Worm (Caenorhabditis elegans) whole organism, mixed stage, embryonic: ENCODE measurements around the gene ZK688.5.

Experiments used
- bed-3 ChIP-seq: fragments of 200-800 bp; sonication (Bioruptor generic); optimal IDR thresholded peaks from 3 replicates; lab custom pipeline; 2018; ENCODE audit warnings: mild to moderate bottlenecking, missing genetic modification characterization, moderate library complexity, missing compliant biosample characterization
- ces-1 ChIP-seq: fragments of 150-350 bp; optimal IDR thresholded peaks from 2 replicates; lab custom pipeline; 2014; ENCODE audit warnings: missing biosample characterization, missing genetic modification reagents, missing genetic modification characterization
- hlh-1 ChIP-seq: fragments of 150-350 bp; optimal IDR thresholded peaks from 2 replicates; lab custom pipeline; 2014; ENCODE audit warnings: missing biosample characterization, missing genetic modification reagents, missing genetic modification characterization
- lin-13 ChIP-seq: fragments of 150-350 bp; optimal IDR thresholded peaks from 2 replicates; lab custom pipeline; 2014; ENCODE audit warnings: missing biosample characterization, missing genetic modification characterization
- nhr-237 ChIP-seq: fragments of 150-350 bp; optimal IDR thresholded peaks from 2 replicates; lab custom pipeline; 2014; ENCODE audit warnings: missing biosample characterization, missing genetic modification characterization
- nhr-28 ChIP-seq: fragments of 150-350 bp; optimal IDR thresholded peaks from 2 replicates; lab custom pipeline; 2014; ENCODE audit warnings: missing biosample characterization, missing genetic modification characterization
- sptf-1 ChIP-seq: sonication (generic microtip); optimal IDR thresholded peaks from 2 replicates; lab custom pipeline; 2017; ENCODE audit warnings: mild to moderate bottlenecking, missing genetic modification characterization, moderate library complexity, missing compliant biosample characterization
- unc-62 ChIP-seq: fragments of 150-350 bp; optimal IDR thresholded peaks from 2 replicates; lab custom pipeline; 2014; ENCODE audit warnings: missing biosample characterization, missing genetic modification reagents, missing genetic modification characterization
- ztf-11 ChIP-seq: fragments of 150-350 bp; optimal IDR thresholded peaks from 2 replicates; lab custom pipeline; 2014; ENCODE audit warnings: missing biosample characterization, missing genetic modification characterization

DNA sequence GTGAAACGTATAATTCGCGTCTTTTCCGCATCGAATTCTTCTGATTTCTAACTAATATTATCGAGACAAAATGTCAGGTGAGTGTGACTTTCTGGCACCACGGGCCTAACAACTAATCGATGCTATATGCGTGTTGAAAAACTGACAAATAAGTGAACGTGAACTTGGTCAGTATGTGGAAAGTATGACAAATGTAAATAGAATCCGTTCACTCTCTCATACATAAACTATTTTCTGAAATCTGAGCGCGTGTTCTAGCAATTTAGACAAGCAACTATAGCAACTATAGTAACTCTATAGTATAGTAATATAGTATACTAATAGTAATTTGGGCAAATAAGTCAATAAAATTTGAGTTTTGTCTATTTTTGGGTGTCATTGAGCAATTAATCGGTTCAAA, 910 bp upstream of the ZK688.5 start:
- TF ChIP-seq nhr-28 (tag; lab: Kevin White, UChicago) (no peak), lin-13 (tag; lab: Kevin White, UChicago) (no peak), unc-62 (GFP tag; lab: Kevin White, UChicago) (no peak), sptf-1 (tag; lab: Kevin White, UChicago) (no peak), nhr-237 (tag; lab: Kevin White, UChicago) (no peak), ztf-11 (tag; lab: Kevin White, UChicago) (no peak), hlh-1 (tag; lab: Kevin White, UChicago) (no peak), bed-3 (GFP tag; lab: Kevin White, UChicago) (no peak), ces-1 (GFP tag; lab: Kevin White, UChicago) (no peak)
